Fruit fly (Drosophila melanogaster) whole organism, embryonic: ENCODE measurements around the gene CG10365.
A peak's percentile ranks its signal among the peaks of the same experiment; 100 is the strongest.

Experiments
- Atf3 ChIP-seq: fragments of 200-800 bp; sonication (Bioruptor generic); optimal IDR thresholded peaks from 3 replicates; lab custom pipeline; 2016; ENCODE audit warnings: missing biosample characterization, missing genetic modification characterization
- Blimp-1 ChIP-seq: fragments of 200-800 bp; sonication (Bioruptor generic); optimal IDR thresholded peaks from 3 replicates; lab custom pipeline; 2018; ENCODE audit warnings: missing biosample characterization, missing genetic modification characterization, mild to moderate bottlenecking, moderate library complexity, missing genetic modification reagents
- CG10147 ChIP-seq: fragments of 200-800 bp; sonication (Bioruptor generic); optimal IDR thresholded peaks from 2 replicates; lab custom pipeline; 2019; ENCODE audit warnings: missing biosample characterization, mild to moderate bottlenecking, missing genetic modification characterization, moderate library complexity
- CG10267 ChIP-seq: fragments of 200-800 bp; sonication (Bioruptor generic); optimal IDR thresholded peaks from 2 replicates; lab custom pipeline; 2018; ENCODE audit warnings: missing biosample characterization, mild to moderate bottlenecking, missing genetic modification characterization, moderate library complexity
- CG12769 ChIP-seq: fragments of 200-800 bp; sonication (Bioruptor generic); optimal IDR thresholded peaks from 2 replicates; lab custom pipeline; 2019; ENCODE audit warnings: missing biosample characterization, mild to moderate bottlenecking, missing genetic modification characterization, moderate library complexity
- CG14710 ChIP-seq: fragments of 200-800 bp; sonication (Bioruptor generic); optimal IDR thresholded peaks from 3 replicates; lab custom pipeline; 2019; ENCODE audit warnings: missing biosample characterization, mild to moderate bottlenecking, missing genetic modification characterization, moderate library complexity
- CG14965 ChIP-seq: fragments of 200-800 bp; sonication (Bioruptor generic); optimal IDR thresholded peaks from 2 replicates; lab custom pipeline; 2016; ENCODE audit warnings: missing biosample characterization, missing genetic modification characterization, borderline replicate concordance
- CG1647 ChIP-seq: fragments of 200-800 bp; sonication (Bioruptor generic); optimal IDR thresholded peaks from 3 replicates; lab custom pipeline; 2016; ENCODE audit warnings: missing biosample characterization, missing genetic modification characterization
- CG17568 ChIP-seq: fragments of 200-800 bp; sonication (Bioruptor generic); optimal IDR thresholded peaks from 2 replicates; lab custom pipeline; 2018; ENCODE audit warnings: missing biosample characterization, mild to moderate bottlenecking, missing genetic modification characterization, moderate library complexity
- CG2116 ChIP-seq: fragments of 200-800 bp; sonication (Bioruptor generic); optimal IDR thresholded peaks from 3 replicates; lab custom pipeline; 2018; ENCODE audit warnings: missing biosample characterization, mild to moderate bottlenecking, missing genetic modification characterization
- CG2889 ChIP-seq: fragments of 200-800 bp; sonication (Bioruptor generic); IDR thresholded peaks from 3 replicates; pipeline ENCODE4 v1.3.6; 2022; ENCODE audit warnings: missing biosample characterization, missing genetic modification characterization
- CG34422 ChIP-seq: fragments of 200-800 bp; sonication (Bioruptor generic); IDR thresholded peaks from 3 replicates; pipeline ENCODE4 v1.3.6; 2022; ENCODE audit warnings: missing biosample characterization, missing genetic modification characterization
- CG4282 ChIP-seq: fragments of 200-800 bp; sonication (Bioruptor generic); optimal IDR thresholded peaks from 2 replicates; lab custom pipeline; 2016; ENCODE audit warnings: missing biosample characterization, missing genetic modification characterization
- CG4854 ChIP-seq: fragments of 200-800 bp; sonication (Bioruptor generic); optimal IDR thresholded peaks from 2 replicates; lab custom pipeline; 2016; ENCODE audit warnings: missing biosample characterization, missing genetic modification characterization, inconsistent platforms
- CG7271 ChIP-seq: fragments of 200-800 bp; sonication (Bioruptor generic); optimal IDR thresholded peaks from 2 replicates; lab custom pipeline; 2018; ENCODE audit warnings: missing biosample characterization, mild to moderate bottlenecking, missing genetic modification characterization, moderate library complexity
- CG7987 ChIP-seq: fragments of 200-800 bp; sonication (Bioruptor generic); optimal IDR thresholded peaks from 2 replicates; lab custom pipeline; 2018; ENCODE audit warnings: missing biosample characterization, mild to moderate bottlenecking, missing genetic modification characterization, moderate library complexity
- CG8089 ChIP-seq: fragments of 200-800 bp; sonication (Bioruptor generic); optimal IDR thresholded peaks from 3 replicates; lab custom pipeline; 2016; ENCODE audit warnings: missing biosample characterization, missing genetic modification characterization
- CG8388 ChIP-seq: fragments of 200-800 bp; sonication (Bioruptor generic); optimal IDR thresholded peaks from 2 replicates; lab custom pipeline; 2019; ENCODE audit warnings: missing biosample characterization, mild to moderate bottlenecking, missing genetic modification characterization, moderate library complexity
- CG9215 ChIP-seq: fragments of 200-800 bp; sonication (Bioruptor generic); IDR thresholded peaks from 2 replicates; pipeline ENCODE4 v1.3.6; 2022; ENCODE audit warnings: missing biosample characterization, missing genetic modification characterization
- Doc2 ChIP-seq: fragments of 200-800 bp; sonication (Bioruptor generic); IDR thresholded peaks from 2 replicates; pipeline ENCODE4 v1.3.6; 2022; ENCODE audit warnings: missing biosample characterization, missing genetic modification characterization
- Fer3 ChIP-seq: fragments of 200-800 bp; sonication (Bioruptor generic); optimal IDR thresholded peaks from 2 replicates; lab custom pipeline; 2018; ENCODE audit warnings: missing biosample characterization, mild to moderate bottlenecking, missing genetic modification characterization, moderate library complexity
- Gsc ChIP-seq: fragments of 200-800 bp; sonication (Bioruptor generic); IDR thresholded peaks from 2 replicates; pipeline ENCODE4 v1.3.6; 2022; ENCODE audit warnings: missing biosample characterization, missing genetic modification characterization
- NC2α ChIP-seq: fragments of 200-800 bp; sonication (Bioruptor generic); optimal IDR thresholded peaks from 2 replicates; lab custom pipeline; 2016; ENCODE audit warnings: missing biosample characterization, missing genetic modification characterization
- Nf-YB ChIP-seq: fragments of 200-800 bp; sonication (Bioruptor generic); optimal IDR thresholded peaks from 3 replicates; lab custom pipeline; 2019; ENCODE audit warnings: missing biosample characterization, mild to moderate bottlenecking, missing genetic modification characterization, moderate library complexity
- ap ChIP-seq: fragments of 200-800 bp; sonication (Bioruptor generic); IDR thresholded peaks from 2 replicates; pipeline ENCODE4 v1.3.6; 2022; ENCODE audit warnings: missing biosample characterization, missing genetic modification characterization
- ase ChIP-seq: fragments of 200-800 bp; sonication (Bioruptor generic); IDR thresholded peaks from 3 replicates; pipeline ENCODE4 v1.3.6; 2022; ENCODE audit warnings: missing biosample characterization, missing genetic modification characterization
- chinmo ChIP-seq: fragments of 200-800 bp; sonication (Bioruptor generic); IDR thresholded peaks from 4 replicates; pipeline ENCODE4 v1.3.6; 2022; ENCODE audit warnings: missing biosample characterization, missing genetic modification characterization; ENCODE audit not compliant: partially characterized antibody
- cwo ChIP-seq: fragments of 200-800 bp; sonication (Bioruptor generic); optimal IDR thresholded peaks from 3 replicates; lab custom pipeline; 2017; ENCODE audit warnings: missing biosample characterization, missing genetic modification characterization, mild to moderate bottlenecking, moderate library complexity, missing genetic modification reagents
- dan ChIP-seq: fragments of 200-800 bp; sonication (Bioruptor generic); IDR thresholded peaks from 2 replicates; pipeline ENCODE4 v1.3.6; 2022; ENCODE audit warnings: missing biosample characterization, missing genetic modification characterization
- grn ChIP-seq: fragments of 200-800 bp; sonication (Bioruptor generic); optimal IDR thresholded peaks from 3 replicates; lab custom pipeline; 2017; ENCODE audit warnings: missing biosample characterization, missing genetic modification characterization
- h ChIP-seq: fragments of >200 bp; optimal IDR thresholded peaks from 2 replicates; lab custom pipeline; 2017
- ham ChIP-seq: fragments of 200-800 bp; sonication (Bioruptor generic); IDR thresholded peaks from 2 replicates; pipeline ENCODE4 v1.3.6; 2022; ENCODE audit warnings: missing biosample characterization, missing genetic modification characterization
- jing ChIP-seq: fragments of 200-800 bp; sonication (Bioruptor generic); optimal IDR thresholded peaks from 2 replicates; lab custom pipeline; 2018; ENCODE audit warnings: missing biosample characterization, mild to moderate bottlenecking, missing genetic modification characterization
- kah ChIP-seq: fragments of 200-800 bp; sonication (Bioruptor generic); optimal IDR thresholded peaks from 2 replicates; lab custom pipeline; 2018; ENCODE audit warnings: missing biosample characterization, mild to moderate bottlenecking, missing genetic modification characterization
- mld ChIP-seq: fragments of 200-800 bp; sonication (Bioruptor generic); IDR thresholded peaks from 3 replicates; pipeline ENCODE4 v1.3.6; 2022; ENCODE audit warnings: missing biosample characterization, missing genetic modification characterization; ENCODE audit not compliant: partially characterized antibody
- nmo ChIP-seq: fragments of 200-800 bp; sonication (Bioruptor generic); optimal IDR thresholded peaks from 2 replicates; lab custom pipeline; 2018; ENCODE audit warnings: missing biosample characterization, mild to moderate bottlenecking, missing genetic modification characterization, moderate library complexity
- oc ChIP-seq: fragments of 200-800 bp; sonication (Bioruptor generic); optimal IDR thresholded peaks from 2 replicates; lab custom pipeline; 2018; ENCODE audit warnings: missing biosample characterization, mild to moderate bottlenecking, missing genetic modification characterization, moderate library complexity
- otp ChIP-seq: fragments of 200-800 bp; sonication (Bioruptor generic); IDR thresholded peaks from 3 replicates; pipeline ENCODE4, ENCODE4 v1.3.6; 2022; ENCODE audit warnings: missing biosample characterization, missing genetic modification characterization
- run ChIP-seq: fragments of 200-800 bp; sonication (Bioruptor generic); optimal IDR thresholded peaks from 3 replicates; lab custom pipeline; 2018; ENCODE audit warnings: missing biosample characterization, mild to moderate bottlenecking, missing genetic modification characterization
- schlank ChIP-seq: fragments of 200-800 bp; sonication (Bioruptor generic); optimal IDR thresholded peaks from 2 replicates; lab custom pipeline; 2018; ENCODE audit warnings: missing biosample characterization, mild to moderate bottlenecking, missing genetic modification characterization
- tll ChIP-seq, 2 experiments: fragments of 200-800 bp in 1 of 2; fragments of >200 bp in 1 of 2; sonication (Bioruptor generic) in 1 of 2; optimal IDR thresholded peaks; 2 replicates each; lab custom pipeline; 2017 to 2019; ENCODE audit warnings: missing biosample characterization in 2 of 2, missing genetic modification characterization in 2 of 2, mild to moderate bottlenecking in 1 of 2, moderate library complexity in 1 of 2
- twi ChIP-seq: fragments of 200-800 bp; optimal IDR thresholded peaks from 2 replicates; lab custom pipeline; 2019; ENCODE audit warnings: missing biosample characterization, mild to moderate bottlenecking, missing genetic modification characterization, moderate library complexity
- vvl ChIP-seq: fragments of 200-800 bp; sonication (Bioruptor generic); IDR thresholded peaks from 2 replicates; pipeline ENCODE4 v1.3.6; 2022; ENCODE audit warnings: missing biosample characterization, missing genetic modification characterization
- wek ChIP-seq: fragments of 200-800 bp; sonication (Bioruptor generic); optimal IDR thresholded peaks from 3 replicates; lab custom pipeline; 2018; ENCODE audit warnings: missing biosample characterization, mild to moderate bottlenecking, missing genetic modification characterization, moderate library complexity
- wor ChIP-seq: fragments of 200-800 bp; sonication (Bioruptor generic); IDR thresholded peaks from 2 replicates; pipeline ENCODE4 v1.3.6; 2022; ENCODE audit warnings: missing biosample characterization, missing genetic modification characterization

Gene CG10365

DNA sequence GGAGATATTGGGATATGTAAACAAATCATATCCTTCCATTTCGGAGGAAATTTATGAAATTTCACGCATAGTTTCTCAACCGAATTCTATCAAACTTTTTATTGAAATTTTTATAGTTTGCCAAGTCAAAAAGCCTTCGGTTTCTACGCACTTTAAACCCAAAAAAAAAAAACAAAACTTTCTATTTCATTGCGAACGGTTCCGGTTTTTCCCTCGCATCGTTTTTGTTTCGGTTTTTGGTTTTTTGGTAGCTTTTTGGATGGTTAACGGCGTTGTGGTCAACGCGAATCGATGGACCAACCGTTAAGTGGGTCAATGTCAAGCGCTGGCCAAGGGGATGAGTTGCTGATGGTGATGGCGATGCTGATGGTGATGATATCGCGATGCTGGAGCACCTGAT lies 17.8 kb downstream of the CG10365 start:
- no peak for TF ChIP-seq CG7271 (tag; lab: Kevin White, UChicago)
- TF ChIP-seq NC2α (GFP tag; lab: Kevin White, UChicago) = no peak
- TF ChIP-seq h (lab: Kevin White, UChicago) = no peak
- no peak for TF ChIP-seq CG10147 (GFP tag; lab: Kevin White, UChicago)
- TF ChIP-seq Atf3 (GFP tag; lab: Kevin White, UChicago) = no peak
- no peak for TF ChIP-seq wek (GFP tag; lab: Kevin White, UChicago)
- TF ChIP-seq ase (GFP tag; lab: Robert Waterston, UW) = no peak
- TF ChIP-seq CG2116 (GFP tag; lab: Kevin White, UChicago) = no peak
- TF ChIP-seq Blimp-1 (GFP tag; lab: Kevin White, UChicago) = peak; percentile 91
- peak; percentile 12 for TF ChIP-seq run
- TF ChIP-seq wor (GFP tag; lab: Robert Waterston, UW) = no peak
- TF ChIP-seq CG1647 = no peak
- TF ChIP-seq CG17568 (GFP tag; lab: Kevin White, UChicago) = no peak
- no peak for TF ChIP-seq CG2889
- TF ChIP-seq ap (GFP tag; lab: Robert Waterston, UW) = no peak
- TF ChIP-seq CG14965 (GFP tag; lab: Kevin White, UChicago) = no peak
- peak; percentile 50; the same call in 1 of the 2 replicates for TF ChIP-seq vvl (GFP tag; lab: Robert Waterston, UW)
- TF ChIP-seq tll (GFP tag; optimal IDR thresholded peaks at IDR 0.05; lab: Kevin White, UChicago) = no peak
- TF ChIP-seq CG12769 (tag; lab: Kevin White, UChicago) = peak; percentile 13
- no peak for TF ChIP-seq CG8388
- no peak for TF ChIP-seq CG4854 (GFP tag; lab: Kevin White, UChicago)
- TF ChIP-seq CG7987 (GFP tag; lab: Kevin White, UChicago) = no peak
- no peak for TF ChIP-seq chinmo (GFP tag; lab: Robert Waterston, UW)
- TF ChIP-seq kah (GFP tag; lab: Kevin White, UChicago) = no peak
- TF ChIP-seq CG8089 (GFP tag; lab: Kevin White, UChicago) = no peak
- no peak for TF ChIP-seq CG4282 (GFP tag; lab: Kevin White, UChicago)
- no peak for TF ChIP-seq ham (GFP tag; lab: Robert Waterston, UW)
- no peak for TF ChIP-seq CG14710 (tag; lab: Kevin White, UChicago)
- peak; percentile 4 for TF ChIP-seq oc (tag; lab: Kevin White, UChicago)
- TF ChIP-seq Nf-YB (GFP tag; lab: Kevin White, UChicago) = no peak
- no peak for TF ChIP-seq jing
- TF ChIP-seq mld = no peak
- TF ChIP-seq nmo = no peak
- TF ChIP-seq CG10267 (tag; lab: Kevin White, UChicago) = no peak
- no peak for TF ChIP-seq CG34422 (GFP tag; lab: Robert Waterston, UW)
- TF ChIP-seq grn (GFP tag; lab: Kevin White, UChicago) = peak; percentile 33
- TF ChIP-seq dan (GFP tag; lab: Robert Waterston, UW) = no peak
- no peak for TF ChIP-seq CG9215 (GFP tag; lab: Robert Waterston, UW)
- no peak for TF ChIP-seq Gsc (GFP tag; lab: Robert Waterston, UW)
- TF ChIP-seq Fer3 = no peak
- TF ChIP-seq twi (tag; lab: Kevin White, UChicago) = no peak

DNA sequence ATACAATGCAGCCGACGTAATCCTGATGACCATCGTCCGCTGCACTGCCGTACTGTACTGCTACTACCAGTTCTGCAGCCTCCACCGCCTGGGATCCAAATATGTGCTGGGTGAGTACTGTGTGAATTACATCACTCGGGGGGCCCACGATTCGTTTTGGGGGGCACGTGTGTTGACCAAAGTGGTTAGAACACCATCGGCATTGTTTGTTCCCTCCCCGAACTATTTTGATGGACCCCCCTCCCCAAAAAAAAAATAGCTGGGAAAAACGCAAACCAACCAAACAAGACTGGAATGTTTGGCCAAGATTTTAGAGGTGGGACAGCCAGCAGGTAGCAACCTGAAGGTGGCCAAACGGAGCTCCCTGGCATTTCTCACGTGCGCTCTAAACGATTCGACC lies 24.3 kb downstream of the CG10365 start:
- TF ChIP-seq Doc2 (GFP tag; lab: Robert Waterston, UW) = no peak
- TF ChIP-seq schlank (tag; lab: Kevin White, UChicago) = no peak
- TF ChIP-seq cwo = peak; percentile 57
- peak; percentile 31; the same call in 1 of the 3 replicates for TF ChIP-seq otp (GFP tag; lab: Robert Waterston, UW)
